Worm (Caenorhabditis elegans) whole organism, young adult: ENCODE results near the gene ipla-7.

Experiments used
- B0019.2 ChIP-seq: fragments of 200-800 bp; sonication (Bioruptor generic); conservative IDR thresholded peaks from 2 replicates; pipeline ENCODE4 v1.3.6; 2022; ENCODE audit warnings: missing genetic modification reagents, missing genetic modification characterization, missing compliant biosample characterization
- B0336.3 ChIP-seq: fragments of 200-800 bp; sonication (Bioruptor generic); IDR thresholded peaks from 2 replicates; pipeline ENCODE4 v1.3.6; 2022; ENCODE audit warnings: missing genetic modification characterization, missing compliant biosample characterization
- C06A6.2 ChIP-seq: fragments of 200-800 bp; sonication (Bioruptor generic); conservative IDR thresholded peaks from 2 replicates; pipeline ENCODE4 v1.3.6; 2022; ENCODE audit warnings: missing genetic modification characterization, missing compliant biosample characterization
- F33H1.4 ChIP-seq: fragments of 200-800 bp; sonication (Bioruptor generic); IDR thresholded peaks from 2 replicates; pipeline ENCODE4 v1.3.6; 2022; ENCODE audit warnings: missing genetic modification reagents, missing genetic modification characterization, missing compliant biosample characterization
- F52B5.7 ChIP-seq: sonication (generic microtip); optimal IDR thresholded peaks from 2 replicates; lab custom pipeline; 2016; ENCODE audit warnings: mild to moderate bottlenecking, missing genetic modification characterization, missing compliant biosample characterization
- F57A8.1 ChIP-seq: fragments of 200-800 bp; sonication (Bioruptor generic); optimal IDR thresholded peaks from 2 replicates; lab custom pipeline; 2018; ENCODE audit warnings: mild to moderate bottlenecking, missing genetic modification characterization, moderate library complexity, missing compliant biosample characterization
- Y79H2A.3 ChIP-seq: fragments of 200-800 bp; sonication (Bioruptor generic); conservative IDR thresholded peaks from 2 replicates; pipeline ENCODE4 v1.3.6; 2022; ENCODE audit warnings: missing genetic modification reagents, missing genetic modification characterization, missing compliant biosample characterization
- ama-1 ChIP-seq, 3 experiments: fragments of 150-350 bp in 1 of 3; sonication (generic microtip) in 2 of 3; optimal IDR thresholded peaks; 2 replicates each; lab custom pipeline; 2014 to 2018; ENCODE audit warnings: missing biosample characterization in 2 of 3, missing genetic modification characterization in 2 of 3, missing genetic modification reagents in 2 of 3
- dpff-1 ChIP-seq: sonication (generic microtip); optimal IDR thresholded peaks from 2 replicates; lab custom pipeline; 2017; ENCODE audit warnings: mild to moderate bottlenecking, missing genetic modification characterization, missing compliant biosample characterization
- egl-18 ChIP-seq: fragments of 200-800 bp; sonication (Bioruptor generic); IDR thresholded peaks from 2 replicates; pipeline ENCODE4 v1.3.6; 2022; ENCODE audit warnings: missing genetic modification reagents, missing genetic modification characterization, missing compliant biosample characterization
- egrh-3 ChIP-seq: fragments of 200-800 bp; sonication (Bioruptor generic); IDR thresholded peaks from 2 replicates; pipeline ENCODE4 v1.3.6; 2022; ENCODE audit warnings: missing genetic modification reagents, missing genetic modification characterization, missing compliant biosample characterization
- gei-17 ChIP-seq: fragments of 200-800 bp; sonication (Bioruptor generic); optimal IDR thresholded peaks from 2 replicates; lab custom pipeline; 2018; ENCODE audit warnings: mild to moderate bottlenecking, missing genetic modification characterization, missing compliant biosample characterization
- hmg-20 ChIP-seq: fragments of 200-800 bp; sonication (Bioruptor generic); IDR thresholded peaks from 2 replicates; pipeline ENCODE4 v1.3.6; 2022; ENCODE audit warnings: missing genetic modification reagents, missing genetic modification characterization, missing compliant biosample characterization
- hsf-1 ChIP-seq: fragments of 200-800 bp; sonication (Bioruptor generic); IDR thresholded peaks from 2 replicates; pipeline ENCODE4 v1.3.6; 2022; ENCODE audit warnings: missing genetic modification reagents, missing genetic modification characterization, missing compliant biosample characterization
- let-526 ChIP-seq: fragments of 200-800 bp; sonication (Bioruptor generic); IDR thresholded peaks from 2 replicates; pipeline ENCODE4 v1.3.6; 2022; ENCODE audit warnings: missing genetic modification reagents, missing genetic modification characterization, missing compliant biosample characterization
- lin-40 ChIP-seq: sonication (generic microtip); optimal IDR thresholded peaks from 2 replicates; lab custom pipeline; 2016; ENCODE audit warnings: missing genetic modification characterization, mild to moderate bottlenecking, missing compliant biosample characterization, missing genotype, missing genetic modification reagents
- lsl-1 ChIP-seq: fragments of 200-800 bp; sonication (Bioruptor generic); optimal IDR thresholded peaks from 2 replicates; lab custom pipeline; 2018; ENCODE audit warnings: mild to moderate bottlenecking, missing genetic modification characterization, moderate library complexity, missing compliant biosample characterization
- lsy-27 ChIP-seq: sonication (generic microtip); optimal IDR thresholded peaks from 2 replicates; lab custom pipeline; 2017; ENCODE audit warnings: missing genetic modification characterization, mild to moderate bottlenecking, missing compliant biosample characterization, antibody characterized with exemption, missing genotype, borderline replicate concordance; ENCODE audit not compliant: insufficient read depth
- madf-10 ChIP-seq: sonication (generic microtip); optimal IDR thresholded peaks from 2 replicates; lab custom pipeline; 2016; ENCODE audit warnings: mild to moderate bottlenecking, missing genetic modification characterization, missing compliant biosample characterization
- madf-3 ChIP-seq: fragments of 200-800 bp; sonication (Bioruptor generic); IDR thresholded peaks from 2 replicates; pipeline ENCODE4 v1.3.6; 2022; ENCODE audit warnings: missing genetic modification reagents, missing genetic modification characterization, missing compliant biosample characterization
- mel-28 ChIP-seq: sonication (generic microtip); optimal IDR thresholded peaks from 2 replicates; lab custom pipeline; 2016; ENCODE audit warnings: borderline replicate concordance, mild to moderate bottlenecking, missing genetic modification characterization, missing compliant biosample characterization
- nhr-179 ChIP-seq: sonication (generic microtip); optimal IDR thresholded peaks from 2 replicates; lab custom pipeline; 2016; ENCODE audit warnings: mild to moderate bottlenecking, missing genetic modification characterization, missing compliant biosample characterization
- nhr-80 ChIP-seq: sonication (generic microtip); optimal IDR thresholded peaks from 2 replicates; lab custom pipeline; 2016; ENCODE audit warnings: missing genetic modification characterization, missing compliant biosample characterization
- pbrm-1 ChIP-seq: fragments of 200-800 bp; sonication (Bioruptor generic); IDR thresholded peaks from 2 replicates; pipeline ENCODE4 v1.3.6; 2022; ENCODE audit warnings: missing genetic modification reagents, missing genetic modification characterization, missing compliant biosample characterization
- rec-8 ChIP-seq, 2 experiments: sonication (generic microtip); optimal IDR thresholded peaks; 2 replicates each; lab custom pipeline; 2016; ENCODE audit warnings: mild to moderate bottlenecking in 2 of 2, missing genetic modification characterization in 2 of 2, missing genetic modification reagents in 2 of 2, missing genotype in 2 of 2, missing biosample characterization in 1 of 2, missing compliant biosample characterization in 1 of 2, moderate library complexity in 1 of 2
- repo-1 ChIP-seq: sonication (generic microtip); optimal IDR thresholded peaks from 2 replicates; lab custom pipeline; 2017; ENCODE audit warnings: mild to moderate bottlenecking, missing genetic modification characterization, missing compliant biosample characterization
- snpc-1.3 ChIP-seq: sonication (generic microtip); optimal IDR thresholded peaks from 2 replicates; lab custom pipeline; 2017; ENCODE audit warnings: missing genetic modification characterization, mild to moderate bottlenecking, missing compliant biosample characterization, antibody characterized with exemption, moderate library complexity, missing genotype, missing genetic modification reagents; ENCODE audit not compliant: insufficient read depth
- tbp1 ChIP-seq: fragments of 200-800 bp; sonication (Bioruptor generic); optimal IDR thresholded peaks from 2 replicates; lab custom pipeline; 2018; ENCODE audit warnings: mild to moderate bottlenecking, missing genetic modification characterization, missing compliant biosample characterization
- tbx-9 ChIP-seq: sonication (generic microtip); optimal IDR thresholded peaks from 2 replicates; lab custom pipeline; 2016; ENCODE audit warnings: borderline replicate concordance, missing genetic modification characterization, inconsistent platforms, missing compliant biosample characterization
- zfh-2 ChIP-seq: fragments of 200-800 bp; sonication (Bioruptor generic); conservative IDR thresholded peaks from 2 replicates; pipeline ENCODE4 v1.3.6; 2022; ENCODE audit warnings: missing genetic modification reagents, missing genetic modification characterization, missing compliant biosample characterization
- ztf-28 ChIP-seq: fragments of 200-800 bp; sonication (Bioruptor generic); IDR thresholded peaks from 2 replicates; pipeline ENCODE4 v1.3.6; 2022; ENCODE audit warnings: missing genetic modification reagents, missing genetic modification characterization, missing compliant biosample characterization
- ztf-3 ChIP-seq: fragments of 200-800 bp; sonication (Bioruptor generic); optimal IDR thresholded peaks from 2 replicates; lab custom pipeline; 2018; ENCODE audit warnings: mild to moderate bottlenecking, missing genetic modification characterization, missing compliant biosample characterization

ipla-7 gene

ce11 chrIV:10062728-10063127 lies at the start of gene ipla-7:
Gene ipla-7, minus strand, starts transcription at chrIV:10062849.
- TF ChIP-seq ztf-3 (no peak), nhr-80 (tag; lab: Kevin White, UChicago) (peak; percentile 16), lin-40 (tag; lab: Kevin White, UChicago) (no peak)

ce11 chrIV:10111441-10111840 lies 48.8 kb upstream of the ipla-7 start, which contains the start of gene spch-1:
Gene spch-1, minus strand, starts transcription at chrIV:10111541.
- TF ChIP-seq rec-8 (tag; optimal IDR thresholded peaks at IDR 0.05; lab: Kevin White, UChicago): no peak
- no peak for TF ChIP-seq Y79H2A.3 (GFP tag; lab: Robert Waterston, UW)
- TF ChIP-seq F57A8.1 (GFP tag; lab: Kevin White, UChicago): no peak
- TF ChIP-seq tbp1 (GFP tag; lab: Kevin White, UChicago): no peak
- TF ChIP-seq repo-1 (tag; lab: Kevin White, UChicago): no peak
- no peak for TF ChIP-seq hmg-20 (GFP tag; lab: Robert Waterston, UW)
- TF ChIP-seq lsy-27 (tag; lab: Kevin White, UChicago): no peak
- no peak for TF ChIP-seq gei-17 (GFP tag; lab: Kevin White, UChicago)
- TF ChIP-seq B0336.3 (GFP tag; lab: Robert Waterston, UW): no peak
- no peak for TF ChIP-seq nhr-179 (tag; lab: Kevin White, UChicago)
- TF ChIP-seq nhr-80 (tag; lab: Kevin White, UChicago): no peak

DNA sequence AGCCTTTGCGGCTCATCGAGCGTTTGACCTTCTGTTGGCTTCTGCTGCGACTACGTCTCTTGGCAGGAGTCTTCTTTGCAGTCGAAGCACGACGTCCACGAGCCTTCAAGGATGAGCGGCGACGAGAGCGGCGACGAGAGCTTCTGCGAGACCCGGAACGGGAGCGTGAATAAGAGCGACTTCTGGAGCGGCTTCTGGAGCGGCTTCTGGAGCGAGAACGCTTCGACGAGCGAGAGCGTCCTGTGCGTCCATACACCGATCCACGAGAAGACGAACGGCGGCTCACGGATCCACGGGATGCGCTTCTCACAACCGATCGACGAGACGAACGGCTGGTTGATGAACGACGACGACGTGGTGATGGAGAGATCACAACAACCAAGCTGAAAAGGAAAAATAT lies 48.2 kb upstream of the ipla-7 start:
- TF ChIP-seq lsl-1 (GFP tag; lab: Kevin White, UChicago) (no peak), egrh-3 (GFP tag; lab: Robert Waterston, UW) (peak; percentile 82; the same call in 1 of the 2 replicates), zfh-2 (GFP tag; lab: Robert Waterston, UW) (peak; percentile 87)

DNA sequence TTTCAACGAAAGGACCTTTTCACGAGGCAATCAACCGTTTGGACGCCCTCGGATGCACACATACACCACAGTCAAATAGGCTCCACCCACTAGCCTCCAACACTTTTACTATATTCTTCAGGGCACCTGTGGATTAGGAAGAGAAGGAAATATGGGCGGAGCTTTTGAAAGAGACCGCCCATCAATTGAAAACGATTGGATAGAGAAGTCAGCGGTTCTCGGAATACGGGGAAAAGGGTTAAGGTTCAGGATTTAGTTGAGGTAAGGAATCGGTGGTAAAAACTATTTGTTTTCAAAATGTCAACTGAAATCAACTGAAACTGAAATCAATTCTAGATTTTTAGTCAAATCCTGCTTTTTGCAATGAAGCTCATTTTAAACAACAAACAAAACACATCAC lies 47.8 kb upstream of the ipla-7 start, which contains the start of gene egl-38:
egl-38 (minus strand) TSS at position 101 of the 400 bp plus-strand sequence.
- no peak for TF ChIP-seq F52B5.7 (tag; lab: Kevin White, UChicago)
- TF ChIP-seq let-526 (GFP tag; lab: Robert Waterston, UW): no peak
- TF ChIP-seq Y79H2A.3 (GFP tag; lab: Robert Waterston, UW): no peak
- no peak for TF ChIP-seq C06A6.2 (GFP tag; lab: Robert Waterston, UW)
- no peak for TF ChIP-seq nhr-179 (tag; lab: Kevin White, UChicago)
- TF ChIP-seq B0019.2 (GFP tag; lab: Robert Waterston, UW): no peak
- no peak for TF ChIP-seq lsy-27 (tag; lab: Kevin White, UChicago)
- TF ChIP-seq madf-3: no peak
- TF ChIP-seq dpff-1 (tag; lab: Kevin White, UChicago): no peak
- TF ChIP-seq madf-10: no peak
- TF ChIP-seq ztf-3: no peak
- TF ChIP-seq ztf-28: no peak
- no peak for TF ChIP-seq F33H1.4 (GFP tag; lab: Robert Waterston, UW)
- TF ChIP-seq tbx-9 (tag; lab: Kevin White, UChicago): no peak
- no peak for TF ChIP-seq snpc-1.3 (tag; lab: Kevin White, UChicago)
- TF ChIP-seq pbrm-1 (GFP tag; lab: Robert Waterston, UW): no peak
- no peak for TF ChIP-seq hsf-1
- no peak for TF ChIP-seq mel-28 (tag; lab: Kevin White, UChicago)
- no peak for TF ChIP-seq egl-18 (GFP tag; lab: Robert Waterston, UW)
- TF ChIP-seq ama-1 (optimal IDR thresholded peaks at IDR 0.05; lab: Kevin White, UChicago): no peak
- no peak for TF ChIP-seq ama-1 (GFP tag; optimal IDR thresholded peaks at IDR 0.05; lab: Kevin White, UChicago)
